Worm (Caenorhabditis elegans) whole organism, L4/young adult: ENCODE results near the gene nhr-38.
"Not testable (repeated sequence)": the region's sequence is repeated elsewhere in the genome, so short reads cannot be mapped to it uniquely, and the experiment has no call there.

Experiments used
- W03F9.2 ChIP-seq: fragments of 150-350 bp; optimal IDR thresholded peaks from 2 replicates; lab custom pipeline; 2014; ENCODE audit warnings: missing biosample characterization, missing genetic modification characterization
- dao-5 ChIP-seq: sonication (generic microtip); optimal IDR thresholded peaks from 2 replicates; lab custom pipeline; 2016; ENCODE audit warnings: missing genotype, missing genetic modification characterization, moderate library complexity, missing compliant biosample characterization
- him-1 ChIP-seq: sonication (generic microtip); optimal IDR thresholded peaks from 2 replicates; lab custom pipeline; 2016; ENCODE audit warnings: missing genotype, missing genetic modification reagents, missing genetic modification characterization, missing compliant biosample characterization

Gene nhr-38

DNA sequence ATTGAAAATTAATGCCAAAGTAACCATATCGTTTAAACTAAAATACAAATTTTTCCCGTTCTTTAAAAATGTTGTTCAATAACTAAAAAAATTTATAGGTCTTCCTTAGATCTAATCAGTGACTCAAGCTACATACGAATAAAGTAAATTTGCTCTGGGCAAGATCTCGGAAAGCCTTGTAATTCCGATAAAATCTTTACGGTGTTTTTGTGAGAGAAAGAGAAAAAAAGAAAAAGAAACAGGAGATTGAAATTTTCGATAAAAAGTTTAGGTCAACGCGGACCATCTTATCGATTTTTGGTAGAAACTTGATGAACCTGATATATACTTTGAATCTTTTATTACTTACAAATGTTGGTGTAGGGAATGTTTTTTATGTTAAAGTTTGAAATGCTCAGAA is 13.2 kb downstream of the nhr-38 start:
- TF ChIP-seq him-1 (tag; lab: Kevin White, UChicago) (no peak), W03F9.2 (no peak), dao-5 (tag; lab: Kevin White, UChicago) (no peak)

- TF ChIP-seq W03F9.2 (no peak), dao-5 (tag; lab: Kevin White, UChicago) (no peak)
Measured at ce11 chrIV:9724948-9725347, 15.0 kb downstream of the nhr-38 start, which contains the start of the genes nhr-138 and C28D4.18. Gene nhr-138, plus strand, starts transcription at chrIV:9725251. Gene C28D4.18, plus strand, starts transcription at chrIV:9725280.

DNA sequence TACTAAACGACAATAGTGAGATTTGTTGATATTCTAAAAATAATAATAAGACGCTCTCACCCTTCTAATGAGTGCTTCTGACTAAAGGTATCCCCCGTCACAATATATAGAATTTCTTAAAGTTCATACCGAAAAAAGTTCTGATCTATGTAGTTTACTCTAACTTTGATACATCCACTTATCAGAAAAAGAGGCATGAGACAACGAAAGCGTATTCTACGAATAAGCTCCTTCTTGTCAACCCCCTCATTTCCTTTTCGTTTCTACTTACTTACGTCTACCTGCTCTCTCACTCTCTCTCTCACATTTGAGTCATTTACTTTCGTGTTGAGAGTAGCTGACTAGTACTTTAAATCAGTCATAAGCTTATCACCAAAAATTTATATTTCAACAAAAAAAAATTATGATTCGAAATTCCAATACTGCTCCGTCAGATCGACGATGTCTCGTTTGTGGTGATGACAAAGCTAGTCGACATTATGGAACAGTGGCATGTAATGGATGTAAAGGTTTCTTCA is 15.5 kb downstream of the nhr-38 start:
- TF ChIP-seq him-1 (tag; lab: Kevin White, UChicago) (no peak), W03F9.2 (no peak), dao-5 (tag; lab: Kevin White, UChicago) (no peak)

- TF ChIP-seq him-1 (tag; lab: Kevin White, UChicago) (no peak), W03F9.2 (no peak), dao-5 (tag; lab: Kevin White, UChicago) (no peak)
Measured at ce11 chrIV:9727217-9727616, 17.2 kb downstream of the nhr-38 start.

DNA sequence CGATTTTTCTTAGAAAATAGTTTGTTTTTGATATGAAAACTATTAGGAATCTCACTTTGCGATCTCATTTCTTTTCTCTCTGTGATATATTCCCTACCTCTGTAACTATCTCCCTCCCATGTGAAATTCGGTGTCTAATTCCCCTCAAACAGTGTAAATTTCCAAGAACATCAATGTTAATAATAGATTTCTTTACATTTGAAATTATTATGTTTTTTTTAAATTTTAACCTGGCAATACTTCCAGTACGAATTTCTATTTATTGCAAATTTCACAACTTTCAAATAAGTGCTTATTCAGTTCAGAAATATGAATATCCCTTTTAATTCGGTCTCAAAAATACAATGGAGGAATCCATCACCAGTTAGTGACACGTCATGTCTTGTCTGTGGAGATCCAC is 18.4 kb downstream of the nhr-38 start, which contains the start of gene nhr-100:
Gene nhr-100, plus strand, starts transcription at position 301 of the 400 bp plus-strand sequence.
- TF ChIP-seq dao-5 (tag; lab: Kevin White, UChicago), result no peak
- no peak for TF ChIP-seq him-1 (tag; lab: Kevin White, UChicago)
- TF ChIP-seq W03F9.2, result no peak

ce11 chrIV:9733904-9734303 is 23.9 kb downstream of the nhr-38 start:
- TF ChIP-seq dao-5 (tag; lab: Kevin White, UChicago) (no peak), W03F9.2 (peak; percentile 5)

DNA sequence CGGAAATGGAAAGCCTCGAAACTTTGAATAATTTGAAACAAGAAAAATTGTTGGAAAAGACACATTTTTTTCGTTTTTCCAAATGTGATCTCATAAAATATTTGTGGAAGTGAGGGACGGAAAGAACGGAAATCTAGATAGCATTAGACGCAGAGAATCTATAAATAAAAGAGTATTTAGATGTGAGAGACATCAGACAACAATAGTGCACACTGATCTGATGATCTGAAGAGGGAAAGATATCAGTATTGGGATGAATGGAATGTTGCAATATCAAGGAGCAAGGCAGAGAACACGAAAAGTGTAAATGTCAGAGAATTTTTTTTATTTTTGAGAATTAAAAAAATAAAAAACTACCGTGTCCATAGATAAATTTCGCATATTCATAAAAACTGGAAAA is 24.9 kb downstream of the nhr-38 start:
- no peak for TF ChIP-seq him-1 (tag; lab: Kevin White, UChicago)
- no peak for TF ChIP-seq dao-5 (tag; lab: Kevin White, UChicago)
- TF ChIP-seq W03F9.2, result no peak

DNA sequence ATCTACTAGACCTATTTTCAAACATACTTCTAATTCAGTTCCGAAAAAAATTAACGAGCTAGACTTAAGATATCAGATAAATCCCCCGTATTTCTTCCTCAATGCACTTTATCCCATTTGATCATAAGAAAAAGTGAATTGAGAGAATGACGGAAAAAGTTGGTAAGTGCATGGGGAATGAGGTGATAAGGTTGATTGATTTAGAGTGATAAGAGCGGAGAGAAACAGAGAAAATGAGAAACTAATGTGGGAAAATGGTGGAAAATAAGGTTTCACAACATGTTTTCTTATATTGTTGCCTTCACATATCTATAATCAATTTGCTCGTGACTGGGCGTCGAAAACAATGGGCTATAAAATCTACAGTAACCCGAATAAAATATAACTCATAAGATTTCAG is 25.8 kb downstream of the nhr-38 start:
- TF ChIP-seq W03F9.2 (peak; percentile 21), dao-5 (tag; lab: Kevin White, UChicago) (no peak), him-1 (tag; lab: Kevin White, UChicago) (no peak)

DNA sequence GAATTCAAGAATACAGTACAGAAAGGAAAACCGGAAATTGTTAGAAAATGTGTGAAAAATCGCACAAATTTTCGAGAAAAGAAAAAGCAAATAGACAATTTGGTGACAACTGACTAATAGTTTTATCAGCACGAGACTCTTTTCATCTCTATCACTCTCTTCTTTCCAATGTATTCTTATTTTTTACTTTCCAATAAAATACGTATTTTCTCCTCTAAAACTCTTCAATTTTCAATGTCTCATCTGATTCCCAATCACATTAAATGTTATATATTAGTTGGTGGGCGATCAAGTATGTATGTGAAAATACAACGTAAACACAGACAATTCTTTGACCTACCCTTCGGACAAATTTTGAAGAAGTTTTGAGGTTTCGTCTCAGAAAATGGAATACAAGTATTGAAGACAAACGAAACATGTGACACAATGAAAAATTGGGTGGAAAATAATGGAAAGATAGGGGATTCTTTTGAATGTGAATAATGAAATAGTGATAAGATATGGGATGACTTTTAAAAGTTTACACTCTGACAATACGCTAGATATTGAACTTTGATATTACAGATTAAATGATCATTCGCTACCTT is 27.3 kb downstream of the nhr-38 start, which contains the start of gene cka-1:
Gene cka-1, minus strand, starts transcription at position 418 of the 587 bp plus-strand sequence.
- no peak for TF ChIP-seq him-1 (tag; lab: Kevin White, UChicago)
- no peak for TF ChIP-seq W03F9.2
- TF ChIP-seq dao-5 (tag; lab: Kevin White, UChicago), result no peak

- TF ChIP-seq him-1 (tag; lab: Kevin White, UChicago) (no peak), dao-5 (tag; lab: Kevin White, UChicago) (no peak), W03F9.2 (no peak)
Measured at ce11 chrIV:9738194-9738593, 28.2 kb downstream of the nhr-38 start, which contains the start of gene C28D4.10. Gene C28D4.10, plus strand, starts transcription at chrIV:9738494.

DNA sequence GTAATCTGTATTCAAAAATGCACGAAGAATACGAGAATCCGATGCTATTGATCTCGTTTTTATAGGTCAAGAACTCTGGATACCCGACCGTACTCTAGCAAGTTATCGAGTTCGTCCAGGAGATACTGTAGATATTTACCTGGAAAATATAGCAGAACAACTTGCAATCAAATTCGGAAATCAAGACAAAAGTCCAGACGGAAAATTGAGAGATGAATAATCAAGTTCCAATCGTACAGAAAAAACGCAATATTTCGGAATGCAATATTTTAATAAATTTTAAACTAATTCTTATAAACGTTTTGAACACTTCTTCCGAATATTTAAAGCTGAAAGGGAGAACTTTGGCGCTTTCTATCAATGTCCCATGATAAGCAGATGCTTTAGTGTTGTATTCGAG is 29.0 kb downstream of the nhr-38 start:
- TF ChIP-seq dao-5 (tag; lab: Kevin White, UChicago), result no peak
- no peak for TF ChIP-seq him-1 (tag; lab: Kevin White, UChicago)
- TF ChIP-seq W03F9.2, result no peak

ce11 chrIV:9740851-9741549 is 31.0 kb downstream of the nhr-38 start, which contains the start of gene gln-6:
Gene gln-6, minus strand, starts transcription at chrIV:9740901.
- not testable (repeated sequence) for TF ChIP-seq him-1 (tag; lab: Kevin White, UChicago); W03F9.2; dao-5 (tag; lab: Kevin White, UChicago)

DNA sequence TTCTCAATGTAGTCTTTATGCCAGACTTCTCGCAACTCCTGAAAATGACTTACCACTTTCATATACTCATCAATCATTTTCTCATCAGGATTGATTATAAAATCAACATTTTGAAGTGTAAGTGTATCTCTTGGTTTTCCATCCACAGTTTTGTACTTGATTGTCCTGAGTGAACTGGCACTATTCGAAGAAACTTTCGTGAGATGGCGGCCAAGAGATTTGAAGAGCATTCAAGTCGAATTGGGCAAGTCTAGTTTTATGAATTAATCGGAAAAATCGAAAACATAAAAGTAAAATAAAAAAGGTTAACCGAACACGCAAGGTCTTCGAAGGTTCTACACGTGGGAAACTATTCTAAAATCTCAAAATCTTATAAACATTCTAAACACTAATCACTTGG is 32.9 kb downstream of the nhr-38 start, which contains the start of gene C28D4.7:
Gene C28D4.7, minus strand, starts transcription at position 265 of the 400 bp plus-strand sequence.
- TF ChIP-seq him-1 (tag; lab: Kevin White, UChicago) (no peak), W03F9.2 (no peak), dao-5 (tag; lab: Kevin White, UChicago) (no peak)

DNA sequence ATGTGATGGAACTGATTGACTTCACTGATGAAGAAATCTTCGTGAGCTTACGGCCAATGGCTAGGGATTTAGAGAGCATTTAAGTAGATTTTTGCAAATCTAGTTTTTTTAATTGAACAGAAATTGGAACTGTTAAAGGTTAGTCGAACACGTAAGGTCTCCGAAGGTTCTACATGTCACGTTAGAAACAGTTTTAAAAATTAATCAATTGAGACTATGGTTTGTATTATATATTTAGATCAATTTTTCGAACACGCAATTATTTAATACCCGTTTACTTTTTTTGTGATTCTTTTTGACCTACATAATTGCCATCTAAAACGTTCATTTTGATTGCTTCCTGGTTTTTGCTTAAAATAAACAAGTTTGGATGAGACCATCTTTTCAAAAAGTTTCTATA is 34.9 kb downstream of the nhr-38 start, which contains the start of gene C28D4.4:
Gene C28D4.4, minus strand, starts transcription at position 101 of the 400 bp plus-strand sequence.
- TF ChIP-seq him-1 (tag; lab: Kevin White, UChicago), result no peak
- no peak for TF ChIP-seq dao-5 (tag; lab: Kevin White, UChicago)
- TF ChIP-seq W03F9.2, result no peak
